Worm (Caenorhabditis elegans) whole organism, young adult: ENCODE measurements around the gene W10G11.3.
A peak's percentile ranks its signal among the peaks of the same experiment; 100 is the strongest.
"Not testable (repeated sequence)": the region's sequence is repeated elsewhere in the genome, so short reads cannot be mapped to it uniquely, and the experiment has no call there.

Experiments used
- D2030.7 ChIP-seq: fragments of 200-800 bp; sonication (Bioruptor generic); IDR thresholded peaks from 2 replicates; pipeline ENCODE4 v1.3.6; 2022; ENCODE audit warnings: missing genetic modification reagents, missing genetic modification characterization, missing compliant biosample characterization
- K12H6.12 ChIP-seq: fragments of 200-800 bp; sonication (Bioruptor generic); optimal IDR thresholded peaks from 2 replicates; lab custom pipeline; 2018; ENCODE audit warnings: mild to moderate bottlenecking, missing genetic modification characterization, missing compliant biosample characterization
- T26A5.8 ChIP-seq: sonication (generic microtip); optimal IDR thresholded peaks from 2 replicates; lab custom pipeline; 2016; ENCODE audit warnings: missing genetic modification characterization, missing compliant biosample characterization
- bed-1 ChIP-seq: fragments of 200-800 bp; sonication (Bioruptor generic); IDR thresholded peaks from 2 replicates; pipeline ENCODE4 v1.3.6; 2022; ENCODE audit warnings: missing genetic modification reagents, missing genetic modification characterization, missing compliant biosample characterization
- ceh-40 ChIP-seq: fragments of 200-800 bp; sonication (Bioruptor generic); IDR thresholded peaks from 2 replicates; pipeline ENCODE4 v1.3.6; 2022; ENCODE audit warnings: missing genetic modification characterization, missing compliant biosample characterization
- chd-7 ChIP-seq: sonication (generic microtip); optimal IDR thresholded peaks from 2 replicates; lab custom pipeline; 2016; ENCODE audit warnings: mild to moderate bottlenecking, missing genetic modification characterization, moderate library complexity, missing compliant biosample characterization
- dox-1 ChIP-seq: fragments of 200-800 bp; sonication (Bioruptor generic); IDR thresholded peaks from 2 replicates; pipeline ENCODE4 v1.3.6; 2022; ENCODE audit warnings: missing genetic modification reagents, missing genetic modification characterization, missing compliant biosample characterization
- dpff-1 ChIP-seq: sonication (generic microtip); optimal IDR thresholded peaks from 2 replicates; lab custom pipeline; 2017; ENCODE audit warnings: mild to moderate bottlenecking, missing genetic modification characterization, missing compliant biosample characterization
- egl-18 ChIP-seq: fragments of 200-800 bp; sonication (Bioruptor generic); IDR thresholded peaks from 2 replicates; pipeline ENCODE4 v1.3.6; 2022; ENCODE audit warnings: missing genetic modification reagents, missing genetic modification characterization, missing compliant biosample characterization
- madf-6 ChIP-seq: fragments of 200-800 bp; sonication (Bioruptor generic); IDR thresholded peaks from 2 replicates; pipeline ENCODE4 v1.3.6; 2022; ENCODE audit warnings: missing genetic modification reagents, missing genetic modification characterization, missing compliant biosample characterization
- nhr-27 ChIP-seq: fragments of 200-800 bp; sonication (Bioruptor generic); optimal IDR thresholded peaks from 2 replicates; lab custom pipeline; 2018; ENCODE audit warnings: mild to moderate bottlenecking, missing genetic modification characterization, moderate library complexity, missing compliant biosample characterization
- rpc-1 ChIP-seq, 2 experiments: fragments of 150-350 bp in 1 of 2; sonication (generic microtip) in 1 of 2; optimal IDR thresholded peaks; 2 replicates each; lab custom pipeline; 2014 to 2018; ENCODE audit warnings: missing biosample characterization in 1 of 2, missing genetic modification characterization in 1 of 2, missing genetic modification reagents in 1 of 2, missing genotype in 1 of 2
- unc-130 ChIP-seq: sonication (generic microtip); optimal IDR thresholded peaks from 2 replicates; lab custom pipeline; 2016; ENCODE audit warnings: missing genetic modification reagents, missing genetic modification characterization, missing compliant biosample characterization
- xnd-1 ChIP-seq: sonication (generic microtip); optimal IDR thresholded peaks from 2 replicates; lab custom pipeline; 2016; ENCODE audit warnings: missing genotype, missing genetic modification reagents, missing genetic modification characterization, missing compliant biosample characterization

- TF ChIP-seq egl-18 (0 out of 2 replicates have a peak, but pooled peaks have one; percentile 39), dox-1 (GFP tag; lab: Robert Waterston, UW) (peak; percentile 69), madf-6 (GFP tag; lab: Robert Waterston, UW) (peak; percentile 74), D2030.7 (GFP tag; lab: Robert Waterston, UW) (peak; percentile 90), rpc-1 (optimal IDR thresholded peaks at IDR 0.05; lab: Kevin White, UChicago) (peak; percentile 84), rpc-1 (tag; optimal IDR thresholded peaks at IDR 0.05; lab: Kevin White, UChicago) (peak; percentile 86), ceh-40 (GFP tag; lab: Robert Waterston, UW) (peak; percentile 61; the same call in 1 of the 2 replicates), chd-7 (tag; lab: Kevin White, UChicago) (peak; percentile 57), xnd-1 (tag; lab: Kevin White, UChicago) (peak; percentile 44)
- TF ChIP-seq K12H6.12 (tag; lab: Kevin White, UChicago); bed-1 (GFP tag; lab: Robert Waterston, UW); dpff-1 (tag; lab: Kevin White, UChicago); nhr-27 (tag; lab: Kevin White, UChicago); T26A5.8 (tag; lab: Kevin White, UChicago); unc-130 (GFP tag; lab: Kevin White, UChicago): not testable (repeated sequence)
These were observed 5.3 kb upstream of the W10G11.3 start for ce11 chrII:3567576-3567975.
